Worm (Caenorhabditis elegans) whole organism, midembryonic: ENCODE measurements around the gene mtl-1.

Experiments
- T22C8.4 ChIP-seq: fragments of 200-800 bp; sonication (Bioruptor generic); IDR thresholded peaks from 2 replicates; pipeline ENCODE4 v1.3.6; 2022; ENCODE audit warnings: missing genetic modification characterization, missing compliant biosample characterization
- cog-1 ChIP-seq: sonication (generic microtip); optimal IDR thresholded peaks from 2 replicates; lab custom pipeline; 2016; ENCODE audit warnings: missing genetic modification characterization, missing compliant biosample characterization
- flt-1 ChIP-seq: fragments of 200-800 bp; sonication (Bioruptor generic); IDR thresholded peaks from 2 replicates; pipeline ENCODE4 v1.3.6; 2022; ENCODE audit warnings: missing genetic modification characterization, missing compliant biosample characterization
- klf-2 ChIP-seq: fragments of 200-800 bp; sonication (Bioruptor generic); conservative IDR thresholded peaks from 2 replicates; pipeline ENCODE4 v1.3.6; 2022; ENCODE audit warnings: missing genetic modification reagents, missing genetic modification characterization, missing compliant biosample characterization
- med-1 ChIP-seq: sonication (generic microtip); optimal IDR thresholded peaks from 2 replicates; lab custom pipeline; 2017; ENCODE audit warnings: missing genetic modification characterization, mild to moderate bottlenecking, missing compliant biosample characterization, antibody characterized with exemption, missing genetic modification reagents; ENCODE audit not compliant: insufficient read depth
- ref-1 ChIP-seq: fragments of 200-800 bp; sonication (Bioruptor generic); conservative IDR thresholded peaks from 2 replicates; pipeline ENCODE4 v1.3.6; 2022; ENCODE audit warnings: missing genetic modification reagents, missing genetic modification characterization, missing compliant biosample characterization
- tab-1 ChIP-seq: fragments of 200-800 bp; sonication (Bioruptor generic); IDR thresholded peaks from 2 replicates; pipeline ENCODE4 v1.3.6; 2022; ENCODE audit warnings: missing genetic modification characterization, missing compliant biosample characterization
- ztf-23 ChIP-seq: fragments of 200-800 bp; sonication (Bioruptor generic); IDR thresholded peaks from 2 replicates; pipeline ENCODE4 v1.3.6; 2022; ENCODE audit warnings: missing genetic modification reagents, missing genetic modification characterization, missing compliant biosample characterization
- ztf-29 ChIP-seq: fragments of 200-800 bp; sonication (Bioruptor generic); IDR thresholded peaks from 2 replicates; pipeline ENCODE4 v1.3.6; 2022; ENCODE audit warnings: missing genetic modification reagents, missing genetic modification characterization, missing compliant biosample characterization

Gene mtl-1

ce11 chrV:6691813-6692351 is at the start of gene mtl-1:
mtl-1 (minus strand) TSS chrV:6691863.
- TF ChIP-seq ztf-29 (GFP tag; lab: Robert Waterston, UW) (no peak), cog-1 (no peak), ref-1 (no peak), med-1 (GFP tag; lab: Kevin White, UChicago) (no peak), flt-1 (GFP tag; lab: Robert Waterston, UW) (no peak), T22C8.4 (GFP tag; lab: Robert Waterston, UW) (no peak), ztf-23 (GFP tag; lab: Robert Waterston, UW) (no peak), klf-2 (GFP tag; lab: Robert Waterston, UW) (no peak), tab-1 (GFP tag; lab: Robert Waterston, UW) (no peak)

- no peak for TF ChIP-seq klf-2 (GFP tag; lab: Robert Waterston, UW)
- TF ChIP-seq ref-1 = no peak
- TF ChIP-seq T22C8.4 (GFP tag; lab: Robert Waterston, UW) = no peak
These were observed 45.2 kb upstream of the mtl-1 start for ce11 chrV:6736877-6737276.

DNA sequence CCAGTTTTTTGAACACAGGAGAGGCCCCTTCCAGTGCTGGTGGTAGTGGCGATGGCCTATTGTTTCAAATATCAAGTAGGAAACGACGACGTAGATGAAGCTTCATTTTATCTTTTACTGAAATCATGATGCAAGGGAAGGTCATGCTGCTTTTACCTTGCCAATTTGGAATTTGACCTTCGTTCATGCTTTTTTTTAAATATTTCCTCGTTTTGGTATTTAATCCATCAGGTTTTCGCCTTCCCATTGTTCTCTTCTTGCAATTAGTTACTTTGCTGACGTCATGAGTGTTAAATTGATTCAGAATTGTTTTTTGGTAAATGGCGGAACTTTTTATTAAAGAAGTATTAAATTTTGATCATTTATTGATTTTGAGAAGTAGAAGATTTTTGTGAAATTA is 44.4 kb upstream of the mtl-1 start:
- TF ChIP-seq ref-1 (no peak), klf-2 (GFP tag; lab: Robert Waterston, UW) (no peak)

- TF ChIP-seq klf-2 (GFP tag; lab: Robert Waterston, UW) (no peak), ztf-29 (GFP tag; lab: Robert Waterston, UW) (no peak), T22C8.4 (GFP tag; lab: Robert Waterston, UW) (no peak), cog-1 (no peak), flt-1 (GFP tag; lab: Robert Waterston, UW) (no peak), tab-1 (GFP tag; lab: Robert Waterston, UW) (no peak)
These were observed 41.3 kb upstream of the mtl-1 start, which contains the start of gene grl-8 for ce11 chrV:6732995-6733394. grl-8 (minus strand) TSS chrV:6733095.

DNA sequence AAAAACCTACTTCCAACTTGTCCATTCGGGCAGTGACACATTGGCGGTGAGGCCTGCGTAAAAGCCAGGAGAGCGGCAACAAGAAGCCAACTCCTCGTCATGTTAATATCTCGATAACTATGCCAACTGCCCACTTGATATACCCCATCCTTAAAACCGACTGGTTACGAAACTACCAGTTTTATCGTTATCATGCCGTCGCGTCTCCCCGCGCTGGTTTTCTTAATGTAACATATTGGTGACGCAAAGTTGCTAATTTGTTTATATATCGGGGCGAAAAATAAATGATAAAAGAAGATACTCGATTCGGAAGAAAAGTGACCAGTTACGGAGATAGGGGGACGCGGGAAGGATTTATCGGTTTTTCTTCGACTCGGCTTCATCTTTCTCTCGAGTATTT is 39.9 kb upstream of the mtl-1 start, which contains the start of gene grl-9:
Gene grl-9 (minus strand): TSS at position 101 of the 400 bp plus-strand sequence.
- TF ChIP-seq flt-1 (GFP tag; lab: Robert Waterston, UW) (no peak), cog-1 (no peak), tab-1 (GFP tag; lab: Robert Waterston, UW) (no peak), ztf-23 (GFP tag; lab: Robert Waterston, UW) (no peak), klf-2 (GFP tag; lab: Robert Waterston, UW) (no peak), med-1 (GFP tag; lab: Kevin White, UChicago) (no peak), T22C8.4 (GFP tag; lab: Robert Waterston, UW) (no peak), ref-1 (no peak), ztf-29 (GFP tag; lab: Robert Waterston, UW) (no peak)

DNA sequence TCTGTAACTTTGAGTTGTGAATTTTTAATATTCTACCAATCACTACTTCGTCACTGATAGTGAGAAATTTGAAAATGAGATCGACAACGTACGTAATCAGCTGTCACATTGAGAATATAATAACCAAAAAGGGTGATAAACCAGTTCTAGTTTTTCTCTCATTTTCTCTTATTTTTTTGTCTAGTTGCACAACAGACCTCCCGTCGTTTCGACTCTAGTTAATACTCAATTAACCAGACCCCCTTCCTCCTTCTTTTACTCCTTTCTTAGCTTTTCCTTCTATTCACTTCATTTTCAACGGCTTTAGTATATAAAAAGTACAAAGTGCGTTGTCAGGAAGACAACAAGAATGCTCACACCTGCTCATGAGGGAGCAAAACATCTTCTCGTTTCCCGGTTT is 35.6 kb upstream of the mtl-1 start, which contains the start of gene ZC487.1:
Gene ZC487.1 (plus strand): TSS at position 301 of the 400 bp plus-strand sequence.
- no peak for TF ChIP-seq tab-1 (GFP tag; lab: Robert Waterston, UW)
- no peak for TF ChIP-seq med-1 (GFP tag; lab: Kevin White, UChicago)
- no peak for TF ChIP-seq ztf-29 (GFP tag; lab: Robert Waterston, UW)
- TF ChIP-seq klf-2 (GFP tag; lab: Robert Waterston, UW) = no peak
- no peak for TF ChIP-seq ztf-23 (GFP tag; lab: Robert Waterston, UW)
- no peak for TF ChIP-seq cog-1

- TF ChIP-seq ztf-23 (GFP tag; lab: Robert Waterston, UW) (no peak), flt-1 (GFP tag; lab: Robert Waterston, UW) (no peak), med-1 (GFP tag; lab: Kevin White, UChicago) (no peak), tab-1 (GFP tag; lab: Robert Waterston, UW) (no peak), ref-1 (no peak), T22C8.4 (GFP tag; lab: Robert Waterston, UW) (no peak), cog-1 (no peak), klf-2 (GFP tag; lab: Robert Waterston, UW) (no peak), ztf-29 (GFP tag; lab: Robert Waterston, UW) (no peak)
These were observed 34.6 kb upstream of the mtl-1 start for ce11 chrV:6726279-6726678.

- TF ChIP-seq T22C8.4 (GFP tag; lab: Robert Waterston, UW) (no peak), ztf-29 (GFP tag; lab: Robert Waterston, UW) (no peak)
These were observed 30.7 kb upstream of the mtl-1 start, which contains the start of gene ZC487.2 for ce11 chrV:6722378-6722777. ZC487.2 (minus strand) TSS chrV:6722478.

- no peak for TF ChIP-seq klf-2 (GFP tag; lab: Robert Waterston, UW)
- no peak for TF ChIP-seq ref-1
- TF ChIP-seq med-1 (GFP tag; lab: Kevin White, UChicago) = no peak
- TF ChIP-seq ztf-29 (GFP tag; lab: Robert Waterston, UW) = no peak
- no peak for TF ChIP-seq T22C8.4 (GFP tag; lab: Robert Waterston, UW)
These were observed 26.6 kb upstream of the mtl-1 start, which contains the start of gene srg-30 for ce11 chrV:6718232-6718631. srg-30 (minus strand) TSS chrV:6718332.

ce11 chrV:6710462-6710861 is 18.8 kb upstream of the mtl-1 start, which contains the start of gene sna-1:
sna-1 (minus strand) TSS chrV:6710679.
- TF ChIP-seq ref-1 (no peak), med-1 (GFP tag; lab: Kevin White, UChicago) (no peak), flt-1 (GFP tag; lab: Robert Waterston, UW) (no peak), tab-1 (GFP tag; lab: Robert Waterston, UW) (no peak), cog-1 (no peak), T22C8.4 (GFP tag; lab: Robert Waterston, UW) (no peak), ztf-29 (GFP tag; lab: Robert Waterston, UW) (no peak), klf-2 (GFP tag; lab: Robert Waterston, UW) (no peak), ztf-23 (GFP tag; lab: Robert Waterston, UW) (no peak)
